Fruit fly (Drosophila melanogaster): Measurements from ENCODE around the gene Mrtf.

The Mrtf gene

DNA sequence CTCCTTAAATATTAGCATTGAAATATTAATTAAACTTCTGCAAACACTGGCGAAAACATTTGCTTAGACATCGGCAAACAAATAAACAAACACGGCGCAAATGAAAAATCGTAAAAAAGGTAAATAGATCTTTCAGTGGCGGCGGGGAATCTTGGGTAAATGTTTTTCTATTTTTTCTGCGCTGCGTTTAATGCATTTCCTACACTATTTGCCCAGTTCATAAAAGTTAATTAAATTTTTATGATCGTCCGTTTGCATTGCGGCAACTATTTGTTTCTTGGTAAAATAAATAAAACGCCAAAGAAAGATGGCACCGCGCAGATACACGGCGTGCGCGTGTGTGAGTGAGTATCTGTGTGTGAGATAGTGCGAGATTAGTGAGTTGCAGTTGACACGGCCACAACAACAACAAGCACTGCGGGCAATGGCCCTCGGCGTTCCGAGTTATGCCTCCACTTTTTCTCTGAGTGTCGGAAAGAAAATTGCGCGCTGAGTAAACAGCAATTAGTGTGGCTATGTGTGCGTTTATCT is 32.2 kb upstream of the Mrtf start:
- peak; percentile 10 for TF ChIP-seq sv (GFP tag; optimal IDR thresholded peaks at IDR 0.05)
- peak; percentile 29 for TF ChIP-seq Hr83 (GFP tag; optimal IDR thresholded peaks at IDR 0.05; ENCODE audit: poor library complexity, severe bottlenecking)
- no peak for TF ChIP-seq Hr78 (GFP tag; optimal IDR thresholded peaks at IDR 0.05)

DNA sequence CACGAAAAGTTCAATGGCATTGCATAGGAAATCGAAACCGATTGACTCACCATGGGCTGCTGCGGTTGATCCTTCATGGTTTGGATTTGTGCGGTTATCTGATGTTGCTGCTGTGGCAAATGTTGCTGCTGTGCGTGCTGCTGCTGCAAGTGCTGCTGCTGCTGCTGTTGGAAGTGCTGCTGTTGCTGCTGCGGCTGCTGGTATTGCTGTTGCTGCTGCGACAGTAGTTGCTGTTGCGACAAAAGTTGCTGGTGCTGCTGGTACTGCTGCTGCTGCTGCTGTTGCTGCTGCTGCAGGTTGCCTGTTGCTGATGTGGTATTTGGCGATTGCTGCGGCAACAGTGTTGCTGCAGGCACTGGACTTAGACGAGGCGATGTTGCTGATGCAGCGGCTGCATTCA is 29.9 kb upstream of the Mrtf start:
- peak; percentile 98 for TF ChIP-seq Dfd (GFP tag; optimal IDR thresholded peaks at IDR 0.05)
- no peak for TF ChIP-seq Sp1 (GFP tag; optimal IDR thresholded peaks at IDR 0.05)

DNA sequence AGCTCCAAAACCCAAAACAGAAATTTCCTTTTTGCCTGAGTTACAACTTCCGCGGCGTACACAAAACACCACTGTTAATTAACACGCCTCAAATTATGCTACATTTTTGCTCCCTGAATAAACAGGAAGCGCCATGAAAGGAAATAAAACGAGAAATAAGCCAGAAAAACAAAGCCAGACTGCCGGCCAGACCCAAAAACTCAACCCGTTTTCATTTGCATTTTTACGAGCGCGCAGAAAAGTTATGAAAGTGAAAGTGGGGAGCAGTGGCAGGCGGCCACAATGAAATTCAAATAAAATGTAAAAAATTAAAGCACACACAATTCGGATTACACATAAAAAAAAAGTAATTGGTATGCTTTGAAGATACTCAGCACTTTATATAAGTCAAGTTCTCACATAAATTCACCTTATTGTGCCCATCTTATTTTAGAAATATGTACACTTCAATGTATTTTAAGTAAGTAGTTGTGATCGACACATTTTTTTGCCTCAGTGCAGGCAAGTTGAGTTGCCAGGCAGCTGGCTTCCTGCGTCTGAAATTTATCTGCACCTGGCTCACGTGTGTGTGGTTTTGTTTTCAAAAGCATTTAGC is 29.1 kb upstream of the Mrtf start:
- TF ChIP-seq HLH106 (tag; optimal IDR thresholded peaks at IDR 0.05): peak; percentile 47
- no peak for TF ChIP-seq CG9705 (GFP tag; optimal IDR thresholded peaks at IDR 0.05)
- TF ChIP-seq N (GFP tag; optimal IDR thresholded peaks at IDR 0.05): no peak
- no peak for TF ChIP-seq Hnf4 (GFP tag; optimal IDR thresholded peaks at IDR 0.05)
- peak; percentile 43 for TF ChIP-seq OdsH (GFP tag; optimal IDR thresholded peaks at IDR 0.05)
- peak; percentile 2 for TF ChIP-seq fru (GFP tag; optimal IDR thresholded peaks at IDR 0.05)
- TF ChIP-seq Sp1 (GFP tag; optimal IDR thresholded peaks at IDR 0.05): peak; percentile 23
- peak; percentile 56 for TF ChIP-seq ey (GFP tag; optimal IDR thresholded peaks at IDR 0.05)
- no peak for TF ChIP-seq Rel (GFP tag; optimal IDR thresholded peaks at IDR 0.05)
- peak; percentile 6 for TF ChIP-seq Rel (tag; optimal IDR thresholded peaks at IDR 0.05)
- peak in 1 of 2 experiments; percentile 67 for TF ChIP-seq foxo (GFP tag; optimal IDR thresholded peaks at IDR 0.05)
- TF ChIP-seq sv (GFP tag; optimal IDR thresholded peaks at IDR 0.05): peak; percentile 15
- TF ChIP-seq br (GFP tag; optimal IDR thresholded peaks at IDR 0.05): peak; percentile 15
- TF ChIP-seq h (GFP tag; optimal IDR thresholded peaks at IDR 0.05): peak; percentile 85
- TF ChIP-seq psq (GFP tag; optimal IDR thresholded peaks at IDR 0.05): peak; percentile 47

DNA sequence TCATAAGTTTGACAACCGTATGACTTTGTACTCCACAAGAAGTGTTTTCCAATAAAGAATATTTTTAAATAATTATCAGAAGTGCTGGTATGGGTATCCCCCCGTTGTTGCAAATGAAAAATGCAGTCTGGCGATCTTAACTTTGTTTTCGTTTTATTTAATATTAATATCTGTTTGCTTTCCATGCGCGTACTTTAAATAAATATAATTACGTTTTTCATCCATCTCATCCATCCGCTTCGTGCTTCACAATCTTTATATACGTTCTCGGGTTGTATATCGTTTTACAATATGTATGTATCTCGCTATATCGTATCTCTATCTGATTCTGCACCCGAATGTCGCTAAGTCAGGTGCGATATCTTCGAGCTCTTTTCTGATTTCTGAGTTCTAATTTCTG is 19.6 kb upstream of the Mrtf start:
- TF ChIP-seq N (GFP tag; optimal IDR thresholded peaks at IDR 0.05): no peak
- TF ChIP-seq brk (GFP tag; optimal IDR thresholded peaks at IDR 0.05): no peak
- TF ChIP-seq dmrt93B (GFP tag; optimal IDR thresholded peaks at IDR 0.05): no peak
- no peak for TF ChIP-seq foxo (GFP tag; optimal IDR thresholded peaks at IDR 0.05)
- no peak for TF ChIP-seq br (GFP tag; optimal IDR thresholded peaks at IDR 0.05)

DNA sequence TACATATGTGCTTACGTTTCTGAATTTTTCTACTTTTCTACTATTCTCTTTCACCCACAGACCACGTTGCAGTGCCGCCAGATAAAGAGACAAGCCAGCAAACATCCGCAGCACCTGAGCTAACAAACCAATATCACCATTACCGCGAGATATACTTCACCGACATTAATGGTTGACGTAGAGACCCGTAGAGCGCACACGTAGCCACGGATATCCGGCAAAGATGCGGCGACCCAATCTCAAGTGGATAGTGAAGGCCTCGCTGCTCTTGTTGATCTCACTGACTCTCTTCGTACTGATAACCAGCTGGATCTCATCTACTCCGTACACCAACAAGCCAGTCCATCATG is 16.3 kb upstream of the Mrtf start:
- TF ChIP-seq pan (optimal IDR thresholded peaks at IDR 0.05) (no peak), psq (GFP tag; optimal IDR thresholded peaks at IDR 0.05) (no peak), Myc (optimal IDR thresholded peaks at IDR 0.05) (no peak), Sp1 (GFP tag; optimal IDR thresholded peaks at IDR 0.05) (no peak)

DNA sequence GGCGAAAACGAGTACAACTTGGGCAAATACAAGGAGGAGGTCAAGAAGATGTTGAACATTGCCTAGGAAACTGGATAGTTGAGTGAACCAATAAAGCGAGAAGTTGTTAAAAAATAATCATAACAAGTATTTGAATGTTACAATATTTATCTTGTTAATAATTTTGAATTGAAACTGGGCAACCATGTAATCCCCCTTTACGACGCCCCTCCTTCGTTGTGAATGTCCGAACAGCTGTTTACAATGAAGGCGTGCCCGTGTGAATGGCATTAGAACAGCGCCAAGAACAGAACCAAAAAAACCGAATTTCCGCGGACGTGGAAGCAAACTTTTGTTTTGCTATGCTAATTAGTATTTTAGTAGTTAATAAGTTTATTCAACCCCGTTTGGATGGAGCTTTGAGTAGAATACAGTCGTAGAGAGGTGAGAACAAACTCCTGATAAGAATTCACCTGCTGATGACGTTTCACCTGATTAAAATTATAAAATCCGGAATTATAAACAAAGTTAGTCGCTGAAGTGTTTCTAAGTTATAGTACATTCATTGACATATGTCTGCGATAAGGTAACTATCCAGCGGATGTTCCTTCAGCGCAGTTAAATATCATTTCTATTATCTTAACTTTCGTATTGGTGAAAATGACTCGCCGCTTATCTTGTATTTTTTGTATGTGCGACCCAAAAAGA is 15.8 kb upstream of the Mrtf start, which contains the start of gene Pgant6:
Gene Pgant6 (plus strand): TSS at position 265 of the 687 bp plus-strand sequence.
- TF ChIP-seq ey (GFP tag; optimal IDR thresholded peaks at IDR 0.05) (peak; percentile 18), CG9705 (GFP tag; optimal IDR thresholded peaks at IDR 0.05) (no peak), Myc (optimal IDR thresholded peaks at IDR 0.05) (peak; percentile 35), sv (GFP tag; optimal IDR thresholded peaks at IDR 0.05) (no peak), Hr83 (GFP tag; optimal IDR thresholded peaks at IDR 0.05; ENCODE audit: poor library complexity, severe bottlenecking) (peak; percentile 49), Mio (GFP tag; optimal IDR thresholded peaks at IDR 0.05) (no peak), Rel (GFP tag; optimal IDR thresholded peaks at IDR 0.05) (no peak), Rel (tag; optimal IDR thresholded peaks at IDR 0.05) (peak; percentile 43), usp (GFP tag; optimal IDR thresholded peaks at IDR 0.05) (no peak), brk (GFP tag; optimal IDR thresholded peaks at IDR 0.05) (no peak), Jra (GFP tag; optimal IDR thresholded peaks at IDR 0.05) (no peak), dl (GFP tag; optimal IDR thresholded peaks at IDR 0.05; ENCODE audit: insufficient read depth in 1 of 2, partially characterized antibody in 2 of 2) (no peak), HLH106 (tag; optimal IDR thresholded peaks at IDR 0.05) (peak; percentile 35)

DNA sequence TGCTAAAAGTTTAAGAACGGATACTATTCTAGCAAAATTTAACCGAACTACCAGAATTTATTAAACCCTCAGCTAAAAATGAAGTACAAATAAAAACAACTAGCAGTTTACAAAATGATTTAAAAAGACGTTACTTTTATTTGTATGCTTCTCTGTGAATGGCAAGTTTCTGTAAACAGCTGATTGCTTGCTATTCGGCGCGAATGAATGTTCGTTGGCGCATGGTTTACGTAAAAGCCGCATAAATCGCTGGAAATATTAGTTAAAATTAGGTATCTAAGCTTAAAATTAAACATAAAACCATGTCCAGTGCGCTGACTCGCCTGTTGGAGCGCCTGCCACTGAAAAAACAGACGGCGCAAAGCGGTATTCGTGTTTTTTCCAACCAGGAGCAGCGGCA is 14.4 kb upstream of the Mrtf start, which contains the start of gene mRpS35:
Gene mRpS35 (plus strand): TSS at position 189 of the 400 bp plus-strand sequence.
- no peak for TF ChIP-seq Mio (GFP tag; optimal IDR thresholded peaks at IDR 0.05)
- no peak for TF ChIP-seq CrebA (GFP tag; optimal IDR thresholded peaks at IDR 0.05; ENCODE audit: borderline replicate concordance)
- no peak for TF ChIP-seq Jra (GFP tag; optimal IDR thresholded peaks at IDR 0.05)
- no peak for TF ChIP-seq sage (GFP tag; optimal IDR thresholded peaks at IDR 0.05)
- no peak for TF ChIP-seq Hnf4 (GFP tag; optimal IDR thresholded peaks at IDR 0.05)
- no peak for TF ChIP-seq Myc (optimal IDR thresholded peaks at IDR 0.05)
- TF ChIP-seq Abd-B (GFP tag; optimal IDR thresholded peaks at IDR 0.05): no peak
- TF ChIP-seq N (GFP tag; optimal IDR thresholded peaks at IDR 0.05): no peak
- no peak for TF ChIP-seq br (GFP tag; optimal IDR thresholded peaks at IDR 0.05)
- no peak for TF ChIP-seq CG32264 (GFP tag; optimal IDR thresholded peaks at IDR 0.05)
- no peak for TF ChIP-seq Dfd (GFP tag; optimal IDR thresholded peaks at IDR 0.05)
- TF ChIP-seq woc (GFP tag; optimal IDR thresholded peaks at IDR 0.05): no peak
- TF ChIP-seq Sp1 (GFP tag; optimal IDR thresholded peaks at IDR 0.05): no peak
- no peak for TF ChIP-seq pan (optimal IDR thresholded peaks at IDR 0.05)
- no peak for TF ChIP-seq Rel (GFP tag; optimal IDR thresholded peaks at IDR 0.05)
- TF ChIP-seq Rel (tag; optimal IDR thresholded peaks at IDR 0.05): no peak
- no peak for TF ChIP-seq Hr83 (GFP tag; optimal IDR thresholded peaks at IDR 0.05; ENCODE audit: poor library complexity, severe bottlenecking)
